Worm (Caenorhabditis elegans) whole organism, late embryonic: ENCODE data around the gene C37C3.18.

Experiments used
- F13H6.1 ChIP-seq: sonication (generic microtip); optimal IDR thresholded peaks from 2 replicates; lab custom pipeline; 2016; ENCODE audit warnings: missing genetic modification characterization, missing compliant biosample characterization
- ama-1 ChIP-seq: fragments of 150-350 bp; optimal IDR thresholded peaks from 2 replicates; lab custom pipeline; 2014
- hlh-13 ChIP-seq: fragments of 200-800 bp; sonication (Bioruptor generic); optimal IDR thresholded peaks from 2 replicates; lab custom pipeline; 2018; ENCODE audit warnings: mild to moderate bottlenecking, missing genetic modification characterization, missing compliant biosample characterization
- pros-1 ChIP-seq: fragments of 150-350 bp; optimal IDR thresholded peaks from 2 replicates; lab custom pipeline; 2014; ENCODE audit warnings: missing biosample characterization, missing genetic modification reagents, missing genetic modification characterization
- ttx-3 ChIP-seq: sonication (generic microtip); optimal IDR thresholded peaks from 2 replicates; lab custom pipeline; 2016; ENCODE audit warnings: missing genetic modification reagents, missing genetic modification characterization, missing compliant biosample characterization
- unc-55 ChIP-seq: sonication (generic microtip); optimal IDR thresholded peaks from 2 replicates; lab custom pipeline; 2017; ENCODE audit warnings: missing biosample characterization, missing genetic modification reagents, missing genetic modification characterization

ce11 chrV:7839485-7839884, 15.3 kb upstream of the C37C3.18 start, which contains the start of gene C37C3.12:
- no peak for TF ChIP-seq hlh-13 (GFP tag; lab: Kevin White, UChicago)
- TF ChIP-seq ttx-3 (tag; lab: Kevin White, UChicago), result no peak
- TF ChIP-seq unc-55 (GFP tag; lab: Kevin White, UChicago), result no peak
- no peak for TF ChIP-seq F13H6.1 (tag; lab: Kevin White, UChicago)
- no peak for TF ChIP-seq pros-1 (tag; lab: Kevin White, UChicago)
- no peak for TF ChIP-seq ama-1
